Fruit fly (Drosophila melanogaster) whole organism, adult: ENCODE results near the gene CG18508.

ENCODE experiments used
- CG11617 ChIP-seq: fragments of 200-800 bp; sonication (Bioruptor generic); optimal IDR thresholded peaks from 2 replicates; lab custom pipeline; 2017; ENCODE audit warnings: mild to moderate bottlenecking, missing biosample characterization, missing genetic modification reagents, missing genetic modification characterization
- CG1620 ChIP-seq: fragments of 200-800 bp; sonication (Bioruptor generic); optimal IDR thresholded peaks from 2 replicates; lab custom pipeline; 2016; ENCODE audit warnings: missing biosample characterization, missing genetic modification characterization
- CG7045 ChIP-seq: fragments of 200-800 bp; sonication (Bioruptor generic); optimal IDR thresholded peaks from 2 replicates; lab custom pipeline; 2017; ENCODE audit warnings: missing biosample characterization, mild to moderate bottlenecking, missing genetic modification characterization
- tj ChIP-seq: fragments of 200-800 bp; sonication (Bioruptor generic); optimal IDR thresholded peaks from 3 replicates; lab custom pipeline; 2017; ENCODE audit warnings: missing biosample characterization, mild to moderate bottlenecking, missing genetic modification characterization, moderate library complexity

CG18508 gene

DNA sequence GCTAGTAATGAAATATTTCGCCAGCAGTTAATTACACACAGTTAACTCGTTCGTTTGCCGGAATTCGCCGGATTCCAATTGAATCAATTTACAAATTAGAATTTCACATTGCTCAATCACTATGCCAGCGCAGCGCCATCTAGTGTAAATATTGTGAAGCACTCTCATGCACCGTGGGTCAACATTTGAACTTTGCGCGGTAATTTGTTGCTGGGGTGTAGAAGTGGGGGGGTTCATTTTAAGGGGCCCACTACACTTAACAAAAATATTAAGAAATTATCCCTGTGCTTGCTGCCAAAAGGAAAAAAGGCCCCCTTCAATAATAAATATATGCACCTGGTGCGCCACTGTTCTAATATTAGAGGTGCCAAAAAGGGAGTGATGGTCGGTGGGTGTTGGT, 49.3 kb downstream of the CG18508 start:
- TF ChIP-seq CG7045 (GFP tag; lab: Kevin White, UChicago) (no peak), tj (GFP tag; lab: Kevin White, UChicago) (no peak), CG11617 (GFP tag; lab: Kevin White, UChicago) (no peak), CG1620 (no peak)
